Fruit fly (Drosophila melanogaster) whole organism, prepupa: ENCODE results near the gene CG5149.

Experiments used
- Blimp-1 ChIP-seq: fragments of 200-800 bp; sonication (Bioruptor generic); optimal IDR thresholded peaks from 3 replicates; lab custom pipeline; 2017; ENCODE audit warnings: missing biosample characterization, missing genetic modification characterization, mild to moderate bottlenecking, moderate library complexity, missing genetic modification reagents
- CG11294 ChIP-seq: fragments of 200-800 bp; sonication (Bioruptor generic); IDR thresholded peaks from 2 replicates; pipeline ENCODE4 v1.3.6; 2022; ENCODE audit warnings: missing biosample characterization, missing genetic modification characterization
- CG11762 ChIP-seq: fragments of 200-800 bp; sonication (Bioruptor generic); optimal IDR thresholded peaks from 3 replicates; lab custom pipeline; 2016; ENCODE audit warnings: missing biosample characterization, missing genetic modification characterization; ENCODE audit not compliant: insufficient read depth
- CG11902 ChIP-seq: fragments of 200-800 bp; sonication (Bioruptor generic); optimal IDR thresholded peaks from 3 replicates; lab custom pipeline; 2016; ENCODE audit warnings: missing biosample characterization, missing genetic modification characterization
- CG15336 ChIP-seq: fragments of 200-800 bp; sonication (Bioruptor generic); IDR thresholded peaks from 2 replicates; pipeline ENCODE4 v1.3.6; 2022; ENCODE audit warnings: missing biosample characterization, missing genetic modification characterization
- CG3032 ChIP-seq: fragments of 200-800 bp; optimal IDR thresholded peaks from 2 replicates; lab custom pipeline; 2019; ENCODE audit warnings: missing biosample characterization, mild to moderate bottlenecking, missing genetic modification characterization, moderate library complexity
- CG31627 ChIP-seq: fragments of 200-800 bp; sonication (Bioruptor generic); optimal IDR thresholded peaks from 3 replicates; lab custom pipeline; 2016; ENCODE audit warnings: missing biosample characterization, missing genetic modification characterization
- CG32006 ChIP-seq: fragments of 200-800 bp; sonication (Bioruptor generic); optimal IDR thresholded peaks from 3 replicates; lab custom pipeline; 2017; ENCODE audit warnings: missing biosample characterization, mild to moderate bottlenecking, missing genetic modification characterization
- CG34406 ChIP-seq: fragments of 200-800 bp; sonication (Bioruptor generic); optimal IDR thresholded peaks from 3 replicates; lab custom pipeline; 2016; ENCODE audit warnings: missing biosample characterization, missing genetic modification characterization
- CG3919 ChIP-seq: fragments of 200-800 bp; sonication (Bioruptor generic); optimal IDR thresholded peaks from 3 replicates; lab custom pipeline; 2016; ENCODE audit warnings: missing biosample characterization, missing genetic modification characterization
- CG6163 ChIP-seq: fragments of 200-800 bp; sonication (Bioruptor generic); IDR thresholded peaks from 3 replicates; pipeline ENCODE4 v1.3.6; 2022; ENCODE audit warnings: missing biosample characterization, missing genetic modification characterization
- CG6808 ChIP-seq: fragments of 200-800 bp; sonication (Bioruptor generic); optimal IDR thresholded peaks from 3 replicates; lab custom pipeline; 2017; ENCODE audit warnings: missing biosample characterization, missing genetic modification characterization, mild to moderate bottlenecking, moderate library complexity, missing genetic modification reagents
- CG6854 ChIP-seq: fragments of 200-800 bp; sonication (Bioruptor generic); optimal IDR thresholded peaks from 2 replicates; lab custom pipeline; 2017; ENCODE audit warnings: missing biosample characterization, mild to moderate bottlenecking, missing genetic modification characterization
- CG7368 ChIP-seq: fragments of 200-800 bp; sonication (Bioruptor generic); optimal IDR thresholded peaks from 3 replicates; lab custom pipeline; 2016; ENCODE audit warnings: missing biosample characterization, missing genetic modification characterization
- CG8119 ChIP-seq: fragments of 200-800 bp; sonication (Bioruptor generic); IDR thresholded peaks from 3 replicates; pipeline ENCODE4 v1.3.6; 2022; ENCODE audit warnings: missing biosample characterization, missing genetic modification characterization
- CG8319 ChIP-seq: fragments of 200-800 bp; sonication (Bioruptor generic); optimal IDR thresholded peaks from 3 replicates; lab custom pipeline; 2016; ENCODE audit warnings: missing biosample characterization, missing genetic modification characterization
- CG8632 ChIP-seq: fragments of 200-800 bp; sonication (Bioruptor generic); optimal IDR thresholded peaks from 3 replicates; lab custom pipeline; 2016; ENCODE audit warnings: missing biosample characterization, missing genetic modification characterization
- CG9139 ChIP-seq: fragments of 200-800 bp; sonication (Bioruptor generic); optimal IDR thresholded peaks from 3 replicates; lab custom pipeline; 2017; ENCODE audit warnings: missing biosample characterization, mild to moderate bottlenecking, missing genetic modification characterization
- Eip75B ChIP-seq: fragments of 200-800 bp; sonication (Bioruptor generic); optimal IDR thresholded peaks from 3 replicates; lab custom pipeline; 2016; ENCODE audit warnings: missing biosample characterization, missing genetic modification characterization
- Eip78C ChIP-seq: fragments of 200-800 bp; sonication (Bioruptor generic); peaks from one replicate; lab custom pipeline; 2016; ENCODE audit warnings: missing biosample characterization, missing genetic modification characterization
- Eip93F ChIP-seq: fragments of 200-800 bp; sonication (Bioruptor generic); optimal IDR thresholded peaks from 2 replicates; lab custom pipeline; 2016; ENCODE audit warnings: missing biosample characterization, mild to moderate bottlenecking, missing genetic modification characterization
- Ets21C ChIP-seq: fragments of 200-800 bp; sonication (Bioruptor generic); optimal IDR thresholded peaks from 3 replicates; lab custom pipeline; 2016; ENCODE audit warnings: missing biosample characterization, missing genetic modification characterization
- Ets96B ChIP-seq: fragments of 200-800 bp; optimal IDR thresholded peaks from 2 replicates; lab custom pipeline; 2019; ENCODE audit warnings: missing biosample characterization, mild to moderate bottlenecking, missing genetic modification characterization, moderate library complexity
- Hr38 ChIP-seq: sonication (Bioruptor generic); optimal IDR thresholded peaks from 2 replicates; lab custom pipeline; 2016; ENCODE audit warnings: missing biosample characterization, missing genetic modification characterization
- Hr39 ChIP-seq: fragments of 200-800 bp; sonication (Bioruptor generic); optimal IDR thresholded peaks from 2 replicates; lab custom pipeline; 2016; ENCODE audit warnings: missing biosample characterization, missing genetic modification characterization
- Lpt ChIP-seq: fragments of 200-800 bp; sonication (Bioruptor generic); optimal IDR thresholded peaks from 3 replicates; lab custom pipeline; 2016; ENCODE audit warnings: missing biosample characterization, missing genetic modification characterization
- Met ChIP-seq: fragments of 200-800 bp; sonication (Bioruptor generic); optimal IDR thresholded peaks from 3 replicates; lab custom pipeline; 2016; ENCODE audit warnings: missing biosample characterization, missing genetic modification characterization
- Smox ChIP-seq: fragments of 200-800 bp; sonication (Bioruptor generic); optimal IDR thresholded peaks from 3 replicates; lab custom pipeline; 2016; ENCODE audit warnings: missing biosample characterization, missing genetic modification characterization
- Sox102F ChIP-seq: fragments of 200-800 bp; sonication (Bioruptor generic); optimal IDR thresholded peaks from 2 replicates; lab custom pipeline; 2016; ENCODE audit warnings: missing biosample characterization, mild to moderate bottlenecking, missing genetic modification characterization
- Sox14 ChIP-seq: fragments of 200-800 bp; sonication (Bioruptor generic); optimal IDR thresholded peaks from 3 replicates; lab custom pipeline; 2016; ENCODE audit warnings: missing biosample characterization, missing genetic modification characterization
- Sox15 ChIP-seq: fragments of 200-800 bp; sonication (Bioruptor generic); optimal IDR thresholded peaks from 3 replicates; lab custom pipeline; 2016; ENCODE audit warnings: missing biosample characterization, missing genetic modification characterization
- achi ChIP-seq: fragments of 200-800 bp; sonication (Bioruptor generic); optimal IDR thresholded peaks from 3 replicates; lab custom pipeline; 2016; ENCODE audit warnings: missing biosample characterization, missing genetic modification characterization
- cyc ChIP-seq: fragments of 200-800 bp; sonication (Bioruptor generic); optimal IDR thresholded peaks from 3 replicates; lab custom pipeline; 2016; ENCODE audit warnings: missing biosample characterization, missing genetic modification characterization
- dac ChIP-seq: fragments of 200-800 bp; sonication (Bioruptor generic); optimal IDR thresholded peaks from 2 replicates; lab custom pipeline; 2017; ENCODE audit warnings: missing biosample characterization, mild to moderate bottlenecking, missing genetic modification characterization
- esn ChIP-seq: fragments of 200-800 bp; sonication (Bioruptor generic); optimal IDR thresholded peaks from 2 replicates; lab custom pipeline; 2016; ENCODE audit warnings: missing biosample characterization, mild to moderate bottlenecking, missing genetic modification characterization, moderate library complexity
- fd59A ChIP-seq: fragments of 200-800 bp; sonication (Bioruptor generic); optimal IDR thresholded peaks from 2 replicates; lab custom pipeline; 2017; ENCODE audit warnings: missing biosample characterization, mild to moderate bottlenecking, missing genetic modification characterization, missing genetic modification reagents
- fd85E ChIP-seq: fragments of 200-800 bp; sonication (Bioruptor generic); optimal IDR thresholded peaks from 3 replicates; lab custom pipeline; 2016; ENCODE audit warnings: missing biosample characterization, missing genetic modification characterization
- fkh ChIP-seq: fragments of 200-800 bp; sonication (Bioruptor generic); optimal IDR thresholded peaks from 3 replicates; lab custom pipeline; 2017; ENCODE audit warnings: missing biosample characterization, mild to moderate bottlenecking, missing genetic modification characterization, moderate library complexity
- lz ChIP-seq: fragments of 200-800 bp; sonication (Bioruptor generic); optimal IDR thresholded peaks from 3 replicates; lab custom pipeline; 2016; ENCODE audit warnings: missing biosample characterization, missing genetic modification characterization
- net ChIP-seq: fragments of 200-800 bp; sonication (Bioruptor generic); optimal IDR thresholded peaks from 3 replicates; lab custom pipeline; 2016; ENCODE audit warnings: missing biosample characterization, missing genetic modification characterization
- pdm3 ChIP-seq: fragments of 200-800 bp; sonication (Bioruptor generic); optimal IDR thresholded peaks from 3 replicates; lab custom pipeline; 2016; ENCODE audit warnings: missing biosample characterization, missing genetic modification characterization
- spab ChIP-seq: fragments of 200-800 bp; sonication (Bioruptor generic); optimal IDR thresholded peaks from 2 replicates; lab custom pipeline; 2017; ENCODE audit warnings: missing biosample characterization, mild to moderate bottlenecking, missing genetic modification characterization, missing genetic modification reagents
- ss ChIP-seq, 2 experiments: fragments of 200-800 bp; sonication (Bioruptor generic); optimal IDR thresholded peaks; 2 replicates in 1 of 2; 3 replicates in 1 of 2; lab custom pipeline; 2017 to 2018; ENCODE audit warnings: mild to moderate bottlenecking in 2 of 2, missing biosample characterization in 2 of 2, missing genetic modification characterization in 2 of 2, moderate library complexity in 1 of 2
- topi ChIP-seq: fragments of 200-800 bp; sonication (Bioruptor generic); optimal IDR thresholded peaks from 3 replicates; lab custom pipeline; 2016; ENCODE audit warnings: missing biosample characterization, missing genetic modification characterization

Gene CG5149

dm6 chr2L:7418148-7418988 is 30.3 kb upstream of the CG5149 start (continued):
- peak; percentile 59; the same call in 1 of the 3 replicates for TF ChIP-seq CG6163
- TF ChIP-seq spab (GFP tag; lab: Kevin White, UChicago) = peak; percentile 67
- TF ChIP-seq CG3032 (tag; lab: Kevin White, UChicago) = peak; percentile 77
- TF ChIP-seq fd59A (GFP tag; lab: Kevin White, UChicago) = peak; percentile 68
- peak; percentile 78 for TF ChIP-seq Sox15 (GFP tag; lab: Kevin White, UChicago)
- peak; percentile 67 for TF ChIP-seq net (GFP tag; lab: Kevin White, UChicago)
- 0 out of 2 replicates have a peak, but pooled peaks have one; percentile 48 for TF ChIP-seq CG11294 (GFP tag; lab: Robert Waterston, UW)
- TF ChIP-seq Smox (GFP tag; lab: Kevin White, UChicago) = peak; percentile 80
- TF ChIP-seq fd85E (GFP tag; lab: Kevin White, UChicago) = peak; percentile 23
- TF ChIP-seq CG15336 (GFP tag; lab: Robert Waterston, UW) = peak; percentile 73
- peak; percentile 66 for TF ChIP-seq Hr39 (GFP tag; lab: Kevin White, UChicago)
- peak; percentile 85 for TF ChIP-seq CG8119 (GFP tag; lab: Robert Waterston, UW)
- peak; percentile 96 for TF ChIP-seq Eip78C (GFP tag; lab: Kevin White, UChicago)
- TF ChIP-seq CG8319 (GFP tag; lab: Kevin White, UChicago) = peak; percentile 68
- peak; percentile 83 for TF ChIP-seq CG31627 (GFP tag; lab: Kevin White, UChicago)
- TF ChIP-seq dac (GFP tag; lab: Kevin White, UChicago) = peak; percentile 39
- peak; percentile 57 for TF ChIP-seq Eip93F (GFP tag; lab: Kevin White, UChicago)
- TF ChIP-seq Hr38 (GFP tag; lab: Kevin White, UChicago) = no peak
- peak; percentile 91 for TF ChIP-seq esn (GFP tag; lab: Kevin White, UChicago)
- peak; percentile 65 for TF ChIP-seq pdm3
- TF ChIP-seq Blimp-1 (GFP tag; lab: Kevin White, UChicago) = peak; percentile 72
- TF ChIP-seq CG11762 (GFP tag; lab: Kevin White, UChicago) = peak; percentile 79
- peak; percentile 84 for TF ChIP-seq topi (GFP tag; lab: Kevin White, UChicago)
- peak; percentile 45 for TF ChIP-seq CG9139 (GFP tag; lab: Kevin White, UChicago)
- TF ChIP-seq CG6854 (GFP tag; lab: Kevin White, UChicago) = peak; percentile 10
- TF ChIP-seq ss (GFP tag; optimal IDR thresholded peaks at IDR 0.05; lab: Kevin White, UChicago) = peak; percentile 49 to 81
- TF ChIP-seq Met = peak; percentile 88
- TF ChIP-seq Ets21C (GFP tag; lab: Kevin White, UChicago) = peak; percentile 52
- TF ChIP-seq CG3919 (GFP tag; lab: Kevin White, UChicago) = peak; percentile 75
- peak; percentile 80 for TF ChIP-seq Sox102F (GFP tag; lab: Kevin White, UChicago)
- TF ChIP-seq CG34406 (GFP tag; lab: Kevin White, UChicago) = peak; percentile 81
- TF ChIP-seq CG32006 (GFP tag; lab: Kevin White, UChicago) = peak; percentile 87
- TF ChIP-seq Lpt (GFP tag; lab: Kevin White, UChicago) = peak; percentile 47
- peak; percentile 84 for TF ChIP-seq Sox14 (GFP tag; lab: Kevin White, UChicago)
- peak; percentile 85 for TF ChIP-seq Ets96B (tag; lab: Kevin White, UChicago)

- no peak for TF ChIP-seq dac (GFP tag; lab: Kevin White, UChicago)
- no peak for TF ChIP-seq net (GFP tag; lab: Kevin White, UChicago)
- TF ChIP-seq lz (GFP tag; lab: Kevin White, UChicago) = peak; percentile 47
- peak; percentile 55 for TF ChIP-seq Eip93F (GFP tag; lab: Kevin White, UChicago)
- peak; percentile 17 for TF ChIP-seq cyc (GFP tag; lab: Kevin White, UChicago)
- TF ChIP-seq Sox14 (GFP tag; lab: Kevin White, UChicago) = peak; percentile 60
- peak; percentile 34 for TF ChIP-seq topi (GFP tag; lab: Kevin White, UChicago)
- no peak for TF ChIP-seq fd59A (GFP tag; lab: Kevin White, UChicago)
- peak; percentile 67 for TF ChIP-seq Eip78C (GFP tag; lab: Kevin White, UChicago)
- TF ChIP-seq CG32006 (GFP tag; lab: Kevin White, UChicago) = no peak
- TF ChIP-seq CG3032 (tag; lab: Kevin White, UChicago) = peak; percentile 47
- no peak for TF ChIP-seq achi (GFP tag; lab: Kevin White, UChicago)
- no peak for TF ChIP-seq CG34406 (GFP tag; lab: Kevin White, UChicago)
- TF ChIP-seq CG6808 (GFP tag; lab: Kevin White, UChicago) = no peak
- TF ChIP-seq CG8632 (GFP tag; lab: Kevin White, UChicago) = no peak
- TF ChIP-seq esn (GFP tag; lab: Kevin White, UChicago) = peak; percentile 63
- no peak for TF ChIP-seq CG11902
- no peak for TF ChIP-seq Eip75B (GFP tag; lab: Kevin White, UChicago)
- peak; percentile 54 for TF ChIP-seq CG31627 (GFP tag; lab: Kevin White, UChicago)
- no peak for TF ChIP-seq CG7368 (GFP tag; lab: Kevin White, UChicago)
- TF ChIP-seq fkh (GFP tag; lab: Kevin White, UChicago) = peak; percentile 50
These were observed 24.0 kb upstream of the CG5149 start, which contains the start of gene chm for dm6 chr2L:7411947-7412621. Gene chm, plus strand, starts transcription at chr2L:7412417.
